Worm (Caenorhabditis elegans) whole organism, L1 larva: Measurements from ENCODE around the gene pnc-2.
A peak's percentile ranks its signal among the peaks of the same experiment; 100 is the strongest.

Experiments used
- fkh-10 ChIP-seq: sonication (generic microtip); optimal IDR thresholded peaks from 2 replicates; lab custom pipeline; 2017; ENCODE audit warnings: missing biosample characterization, missing genetic modification reagents, missing genetic modification characterization
- lin-35 ChIP-seq, 2 experiments: fragments of 150-350 bp; optimal IDR thresholded peaks; 2 replicates each; lab custom pipeline; 2014; ENCODE audit warnings: missing biosample characterization in 2 of 2, missing genetic modification characterization in 2 of 2, missing genetic modification reagents in 2 of 2
- nhr-19 ChIP-seq: fragments of 200-800 bp; sonication (Bioruptor generic); conservative IDR thresholded peaks from 2 replicates; pipeline ENCODE4 v1.3.6; 2022; ENCODE audit warnings: missing genetic modification characterization, missing compliant biosample characterization
- nhr-237 ChIP-seq: fragments of 150-350 bp; optimal IDR thresholded peaks from 2 replicates; lab custom pipeline; 2014; ENCODE audit warnings: missing biosample characterization, missing genetic modification characterization
- nhr-77 ChIP-seq: fragments of 150-350 bp; optimal IDR thresholded peaks from 2 replicates; lab custom pipeline; 2014; ENCODE audit warnings: missing biosample characterization, missing genetic modification characterization
- pax-3 ChIP-seq: fragments of 200-800 bp; sonication (Bioruptor generic); optimal IDR thresholded peaks from 2 replicates; lab custom pipeline; 2018; ENCODE audit warnings: mild to moderate bottlenecking, missing genetic modification characterization, moderate library complexity, missing compliant biosample characterization

- TF ChIP-seq nhr-237 (tag; lab: Kevin White, UChicago) (no peak), pax-3 (tag; lab: Kevin White, UChicago) (no peak), fkh-10 (GFP tag; lab: Kevin White, UChicago) (no peak), lin-35 (GFP tag; optimal IDR thresholded peaks at IDR 0.05; lab: Kevin White, UChicago) (peak in 1 of 2 experiments; percentile 54), nhr-77 (tag; lab: Kevin White, UChicago) (no peak), nhr-19 (GFP tag; lab: Robert Waterston, UW) (no peak)
Measured at ce11 chrIV:14883812-14884211, 25.7 kb downstream of the pnc-2 start.
